Worm (Caenorhabditis elegans) whole organism, L4 larva: ENCODE data around the gene mrpl-11.

ENCODE experiments used
- R02D3.7 ChIP-seq: fragments of 150-350 bp; sonication (generic microtip); optimal IDR thresholded peaks from 3 replicates; lab custom pipeline; 2014; ENCODE audit warnings: missing biosample characterization, missing genetic modification characterization
- ces-1 ChIP-seq: fragments of 150-350 bp; sonication (generic microtip); optimal IDR thresholded peaks from 4 replicates; lab custom pipeline; 2014; ENCODE audit warnings: missing biosample characterization, missing genetic modification reagents, missing genetic modification characterization
- dve-1 ChIP-seq: sonication (generic microtip); optimal IDR thresholded peaks from 2 replicates; lab custom pipeline; 2017; ENCODE audit warnings: antibody characterized with exemption, mild to moderate bottlenecking, missing genetic modification characterization, missing compliant biosample characterization; ENCODE audit not compliant: insufficient read depth
- fkh-10 ChIP-seq: fragments of 150-350 bp; optimal IDR thresholded peaks from 2 replicates; lab custom pipeline; 2014; ENCODE audit warnings: missing biosample characterization, missing genetic modification reagents, missing genetic modification characterization
- lir-3 ChIP-seq: sonication (generic microtip); optimal IDR thresholded peaks from 2 replicates; lab custom pipeline; 2016; ENCODE audit warnings: mild to moderate bottlenecking, missing genetic modification characterization, missing compliant biosample characterization
- mdt-29 ChIP-seq: fragments of 200-800 bp; sonication (Bioruptor generic); IDR thresholded peaks from 2 replicates; pipeline ENCODE4 v1.3.6; 2022; ENCODE audit warnings: missing genetic modification reagents, missing genetic modification characterization, missing compliant biosample characterization
- nhr-11 ChIP-seq: fragments of 150-350 bp; optimal IDR thresholded peaks from 2 replicates; lab custom pipeline; 2014; ENCODE audit warnings: missing biosample characterization, missing genetic modification characterization
- nhr-77 ChIP-seq: fragments of 150-350 bp; optimal IDR thresholded peaks from 2 replicates; lab custom pipeline; 2014; ENCODE audit warnings: missing biosample characterization, missing genetic modification characterization
- pqm-1 ChIP-seq: sonication (generic microtip); optimal IDR thresholded peaks from 2 replicates; lab custom pipeline; 2017; ENCODE audit warnings: missing biosample characterization, missing genetic modification characterization
- unc-130 ChIP-seq: sonication (generic microtip); optimal IDR thresholded peaks from 2 replicates; lab custom pipeline; 2016; ENCODE audit warnings: missing genetic modification reagents, missing genetic modification characterization, missing compliant biosample characterization
- unc-39 ChIP-seq: sonication (generic microtip); optimal IDR thresholded peaks from 2 replicates; lab custom pipeline; 2017; ENCODE audit warnings: missing biosample characterization, missing genetic modification characterization
- ztf-11 ChIP-seq: fragments of 150-350 bp; optimal IDR thresholded peaks from 2 replicates; lab custom pipeline; 2014; ENCODE audit warnings: missing biosample characterization, missing genetic modification characterization

DNA sequence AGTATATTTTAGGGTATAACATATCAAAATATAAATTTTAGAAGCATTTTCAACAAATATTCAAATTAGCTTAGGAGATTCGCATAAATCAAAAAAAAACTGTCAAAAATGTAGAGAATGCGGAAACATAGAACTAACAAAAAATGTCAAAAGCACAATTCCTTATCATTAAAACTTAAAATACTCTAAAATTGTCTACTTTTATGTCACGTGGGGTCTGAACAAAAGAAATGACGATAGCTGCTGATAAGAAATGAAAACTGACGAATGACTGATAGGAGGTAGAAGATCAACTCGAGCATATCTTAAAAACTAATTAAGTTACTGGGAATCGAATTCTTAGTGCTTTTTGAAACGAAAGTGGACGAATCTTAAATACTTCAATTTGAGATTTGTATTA, 16.2 kb downstream of the mrpl-11 start:
- TF ChIP-seq dve-1 (tag; lab: Kevin White, UChicago), result peak; percentile 94
- no peak for TF ChIP-seq ztf-11 (tag; lab: Kevin White, UChicago)
- TF ChIP-seq unc-130, result no peak
- no peak for TF ChIP-seq unc-39 (tag; lab: Kevin White, UChicago)
- TF ChIP-seq R02D3.7 (tag; lab: Kevin White, UChicago), result no peak
- no peak for TF ChIP-seq ces-1 (GFP tag; lab: Kevin White, UChicago)
- TF ChIP-seq pqm-1 (tag; lab: Kevin White, UChicago), result peak; percentile 88
- no peak for TF ChIP-seq fkh-10
- TF ChIP-seq mdt-29 (GFP tag; lab: Robert Waterston, UW), result no peak
- TF ChIP-seq lir-3, result no peak
- no peak for TF ChIP-seq nhr-11
- TF ChIP-seq nhr-77 (tag; lab: Kevin White, UChicago), result peak; percentile 10
